Worm (Caenorhabditis elegans) whole organism, late embryonic: ENCODE data around the gene mgrn-1.

Source experiments
- T23F11.4 ChIP-seq: fragments of 200-800 bp; sonication (Bioruptor generic); optimal IDR thresholded peaks from 2 replicates; lab custom pipeline; 2018; ENCODE audit warnings: mild to moderate bottlenecking, missing genetic modification characterization, missing compliant biosample characterization
- ahr-1 ChIP-seq: sonication (generic microtip); optimal IDR thresholded peaks from 2 replicates; lab custom pipeline; 2016; ENCODE audit warnings: missing genetic modification characterization, missing compliant biosample characterization
- ceh-31 ChIP-seq: sonication (generic microtip); optimal IDR thresholded peaks from 2 replicates; lab custom pipeline; 2016; ENCODE audit warnings: missing genetic modification characterization, missing compliant biosample characterization
- elt-2 ChIP-seq: sonication (generic microtip); optimal IDR thresholded peaks from 2 replicates; lab custom pipeline; 2016; ENCODE audit warnings: missing genetic modification reagents, missing genetic modification characterization, missing compliant biosample characterization
- unc-86 ChIP-seq: sonication (generic microtip); optimal IDR thresholded peaks from 2 replicates; lab custom pipeline; 2016; ENCODE audit warnings: missing genetic modification characterization, missing compliant biosample characterization

ce11 chrX:14287888-14288287, 23.6 kb downstream of the mgrn-1 start:
- TF ChIP-seq T23F11.4 (no peak), elt-2 (tag; lab: Kevin White, UChicago) (no peak), ahr-1 (tag; lab: Kevin White, UChicago) (no peak), ceh-31 (no peak), unc-86 (no peak)
